Worm (Caenorhabditis elegans) whole organism, L4 larva: ENCODE measurements around the gene lys-2.

Source experiments
- F26F4.8 ChIP-seq: fragments of 200-800 bp; sonication (Bioruptor generic); conservative IDR thresholded peaks from 2 replicates; pipeline ENCODE4 v1.3.6; 2022; ENCODE audit warnings: missing genetic modification characterization, missing compliant biosample characterization
- F44E2.7 ChIP-seq: fragments of 200-800 bp; sonication (Bioruptor generic); IDR thresholded peaks from 2 replicates; pipeline ENCODE4 v2.1.2; 2022; ENCODE audit warnings: missing genetic modification characterization, missing compliant biosample characterization
- R02D3.7 ChIP-seq: fragments of 150-350 bp; sonication (generic microtip); optimal IDR thresholded peaks from 3 replicates; lab custom pipeline; 2014; ENCODE audit warnings: missing biosample characterization, missing genetic modification characterization
- T26A8.4 ChIP-seq: fragments of 200-800 bp; sonication (Bioruptor generic); IDR thresholded peaks from 2 replicates; pipeline ENCODE4 v1.3.6; 2022; ENCODE audit warnings: missing genetic modification characterization, missing compliant biosample characterization
- ZK337.2 ChIP-seq: fragments of 200-800 bp; sonication (Bioruptor generic); IDR thresholded peaks from 2 replicates; pipeline ENCODE4 v1.3.6; 2022; ENCODE audit warnings: missing genetic modification reagents, missing genetic modification characterization, missing compliant biosample characterization
- ZK546.5 ChIP-seq, 2 experiments: sonication (generic microtip); optimal IDR thresholded peaks; 2 replicates each; lab custom pipeline; 2017; ENCODE audit warnings: missing biosample characterization in 2 of 2, missing genetic modification characterization in 2 of 2
- aha-1 ChIP-seq: fragments of 150-350 bp; peaks from one replicate; lab custom pipeline; 2014; ENCODE audit warnings: missing biosample characterization, missing genetic modification characterization
- arid-1 ChIP-seq: fragments of 200-800 bp; sonication (Bioruptor generic); conservative IDR thresholded peaks from 2 replicates; pipeline ENCODE4 v1.3.6; 2022; ENCODE audit warnings: missing genetic modification reagents, missing genetic modification characterization, missing compliant biosample characterization
- ceh-82 ChIP-seq: sonication (generic microtip); optimal IDR thresholded peaks from 2 replicates; lab custom pipeline; 2017; ENCODE audit warnings: missing biosample characterization, missing genetic modification characterization
- cey-2 ChIP-seq: sonication (generic microtip); optimal IDR thresholded peaks from 3 replicates; lab custom pipeline; 2017; ENCODE audit warnings: missing genetic modification characterization, mild to moderate bottlenecking, missing compliant biosample characterization, antibody characterized with exemption, borderline replicate concordance; ENCODE audit not compliant: insufficient read depth
- daf-16 ChIP-seq, 3 experiments: sonication (generic microtip); optimal IDR thresholded peaks; 2 replicates each; lab custom pipeline; 2016 to 2017; ENCODE audit warnings: missing genetic modification characterization in 3 of 3, missing genetic modification reagents in 3 of 3, mild to moderate bottlenecking in 2 of 3, missing compliant biosample characterization in 2 of 3, missing biosample characterization in 1 of 3, moderate library complexity in 1 of 3
- daf-19 ChIP-seq: fragments of 200-800 bp; sonication (Bioruptor generic); conservative IDR thresholded peaks from 2 replicates; pipeline ENCODE4 v1.3.6; 2022; ENCODE audit warnings: missing genetic modification characterization, missing compliant biosample characterization
- dmd-6 ChIP-seq: fragments of 200-800 bp; sonication (Bioruptor generic); IDR thresholded peaks from 2 replicates; pipeline ENCODE4 v1.3.6; 2022; ENCODE audit warnings: missing genetic modification reagents, missing genetic modification characterization, missing compliant biosample characterization
- dmd-8 ChIP-seq: fragments of 200-800 bp; sonication (Bioruptor generic); IDR thresholded peaks from 2 replicates; pipeline ENCODE4 v1.3.6; 2022; ENCODE audit warnings: missing genetic modification characterization, missing compliant biosample characterization
- dmd-9 ChIP-seq: fragments of 200-800 bp; sonication (Bioruptor generic); IDR thresholded peaks from 2 replicates; pipeline ENCODE4 v1.3.6; 2022; ENCODE audit warnings: missing genetic modification reagents, missing genetic modification characterization, missing compliant biosample characterization
- egl-43 ChIP-seq: fragments of 200-800 bp; sonication (Bioruptor generic); IDR thresholded peaks from 2 replicates; pipeline ENCODE4 v1.3.6; 2022; ENCODE audit warnings: missing genetic modification reagents, missing genetic modification characterization, missing compliant biosample characterization
- fkh-10 ChIP-seq: fragments of 150-350 bp; optimal IDR thresholded peaks from 2 replicates; lab custom pipeline; 2014; ENCODE audit warnings: missing biosample characterization, missing genetic modification reagents, missing genetic modification characterization
- fos-1 ChIP-seq: fragments of 150-350 bp; optimal IDR thresholded peaks from 2 replicates; lab custom pipeline; 2014; ENCODE audit warnings: missing biosample characterization, missing genetic modification characterization
- hmg-1.1 ChIP-seq: fragments of 200-800 bp; sonication (Bioruptor generic); IDR thresholded peaks from 2 replicates; pipeline ENCODE4 v1.3.6; 2022; ENCODE audit warnings: missing genetic modification reagents, missing genetic modification characterization, missing compliant biosample characterization
- jun-1 ChIP-seq: fragments of 150-350 bp; optimal IDR thresholded peaks from 2 replicates; lab custom pipeline; 2014; ENCODE audit warnings: missing biosample characterization, missing genetic modification reagents, missing genetic modification characterization
- lin-1 ChIP-seq: fragments of 200-800 bp; sonication (Bioruptor generic); IDR thresholded peaks from 2 replicates; pipeline ENCODE4 v1.3.6; 2022; ENCODE audit warnings: missing genetic modification reagents, missing genetic modification characterization, missing compliant biosample characterization
- lin-13 ChIP-seq: fragments of 150-350 bp; optimal IDR thresholded peaks from 2 replicates; lab custom pipeline; 2014; ENCODE audit warnings: missing biosample characterization, missing genetic modification reagents, missing genetic modification characterization
- lin-38 ChIP-seq: fragments of 200-800 bp; sonication (Bioruptor generic); IDR thresholded peaks from 2 replicates; pipeline ENCODE4 v1.3.6; 2022; ENCODE audit warnings: missing genetic modification reagents, missing genetic modification characterization, missing compliant biosample characterization
- lin-39 ChIP-seq: fragments of 150-350 bp; optimal IDR thresholded peaks from 2 replicates; lab custom pipeline; 2014; ENCODE audit warnings: missing biosample characterization, missing genetic modification reagents, missing genetic modification characterization
- lsy-2 ChIP-seq, 2 experiments: fragments of 150-350 bp in 1 of 2; sonication (generic microtip) in 1 of 2; optimal IDR thresholded peaks; 2 replicates each; lab custom pipeline; 2014 to 2017; ENCODE audit warnings: missing biosample characterization in 2 of 2, missing genetic modification characterization in 2 of 2
- madf-5 ChIP-seq, 2 experiments: fragments of 200-800 bp; sonication (Bioruptor generic); IDR thresholded peaks; 2 replicates each; pipeline ENCODE4 v1.3.6; 2022; ENCODE audit warnings: missing compliant biosample characterization in 2 of 2, missing genetic modification characterization in 2 of 2
- mxl-3 ChIP-seq: fragments of 200-800 bp; sonication (Bioruptor generic); optimal IDR thresholded peaks from 2 replicates; lab custom pipeline; 2018; ENCODE audit warnings: mild to moderate bottlenecking, missing genetic modification characterization, missing compliant biosample characterization
- nhr-102 ChIP-seq: sonication (generic microtip); optimal IDR thresholded peaks from 2 replicates; lab custom pipeline; 2016; ENCODE audit warnings: mild to moderate bottlenecking, missing genetic modification characterization, moderate library complexity, missing compliant biosample characterization
- nhr-48 ChIP-seq: sonication (generic microtip); optimal IDR thresholded peaks from 2 replicates; lab custom pipeline; 2016; ENCODE audit warnings: mild to moderate bottlenecking, missing genetic modification characterization, missing compliant biosample characterization
- rbr-2 ChIP-seq: sonication (generic microtip); optimal IDR thresholded peaks from 2 replicates; lab custom pipeline; 2016; ENCODE audit warnings: missing genotype, missing genetic modification characterization, missing compliant biosample characterization
- saeg-2 ChIP-seq: fragments of 200-800 bp; sonication (Bioruptor generic); IDR thresholded peaks from 2 replicates; pipeline ENCODE4 v1.3.6; 2022; ENCODE audit warnings: missing genetic modification reagents, missing genetic modification characterization, missing compliant biosample characterization
- set-16 ChIP-seq: fragments of 200-800 bp; sonication (Bioruptor generic); IDR thresholded peaks from 2 replicates; pipeline ENCODE4 v1.3.6; 2022; ENCODE audit warnings: missing genetic modification reagents, missing genetic modification characterization, missing compliant biosample characterization
- tag-97 ChIP-seq: fragments of 200-800 bp; sonication (Bioruptor generic); IDR thresholded peaks from 2 replicates; pipeline ENCODE4 v1.3.6; 2022; ENCODE audit warnings: missing genetic modification characterization, missing compliant biosample characterization
- unc-130 ChIP-seq: sonication (generic microtip); optimal IDR thresholded peaks from 2 replicates; lab custom pipeline; 2016; ENCODE audit warnings: missing genetic modification reagents, missing genetic modification characterization, missing compliant biosample characterization
- unc-62 ChIP-seq, 3 experiments: fragments of 150-350 bp in 1 of 3; sonication (generic microtip); optimal IDR thresholded peaks in 2 of 3; peaks in 1 of 3; 1 replicate in 1 of 3; 2 replicates in 2 of 3; lab custom pipeline; 2014 to 2017; ENCODE audit warnings: missing biosample characterization in 3 of 3, missing genetic modification characterization in 3 of 3, missing genetic modification reagents in 3 of 3, missing genotype in 1 of 3
- zag-1 ChIP-seq: fragments of 150-350 bp; optimal IDR thresholded peaks from 2 replicates; lab custom pipeline; 2014; ENCODE audit warnings: missing biosample characterization, missing genetic modification characterization
- ztf-11 ChIP-seq: fragments of 150-350 bp; optimal IDR thresholded peaks from 2 replicates; lab custom pipeline; 2014; ENCODE audit warnings: missing biosample characterization, missing genetic modification characterization

The lys-2 gene

ce11 chrV:10320101-10320761, 39.0 kb upstream of the lys-2 start, which contains the start of the genes gna-1 and B0024.13 (continued):
- TF ChIP-seq dmd-9 (GFP tag; lab: Robert Waterston, UW) (0 out of 2 replicates have a peak, but pooled peaks have one; percentile 49), rbr-2 (tag; lab: Kevin White, UChicago) (peak; percentile 36), lin-1 (GFP tag; lab: Robert Waterston, UW) (no peak), R02D3.7 (no peak), dmd-6 (GFP tag; lab: Robert Waterston, UW) (peak; percentile 47; the same call in 1 of the 2 replicates), saeg-2 (GFP tag; lab: Robert Waterston, UW) (no peak)

DNA sequence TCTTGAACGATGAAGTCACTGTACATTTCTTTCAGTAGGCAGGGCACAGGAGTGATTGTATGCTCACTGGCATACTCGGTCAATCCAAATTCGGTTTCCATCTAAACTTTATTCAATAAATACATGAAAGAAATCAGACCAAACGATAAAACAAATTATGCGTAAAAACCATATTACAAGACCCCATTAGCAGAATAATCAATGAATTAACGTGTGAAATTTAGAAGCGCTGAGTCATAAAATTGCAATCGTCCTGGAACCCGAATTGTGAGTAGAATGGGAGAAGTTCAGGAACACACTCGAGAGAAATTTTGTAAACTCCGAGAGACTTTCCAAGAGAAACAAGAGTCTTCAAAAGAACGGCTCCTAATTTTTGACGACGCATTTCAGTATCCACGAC, 38.2 kb upstream of the lys-2 start, which contains the start of gene B0024.11:
TSS of gene B0024.11 (minus strand) at position 101 of the 400 bp plus-strand sequence.
- TF ChIP-seq dmd-6 (GFP tag; lab: Robert Waterston, UW) (no peak), ztf-11 (tag; lab: Kevin White, UChicago) (no peak), lin-38 (GFP tag; lab: Robert Waterston, UW) (no peak), ceh-82 (tag; lab: Kevin White, UChicago) (no peak), lsy-2 (tag; optimal IDR thresholded peaks at IDR 0.05; lab: Kevin White, UChicago) (no peak), egl-43 (GFP tag; lab: Robert Waterston, UW) (no peak), madf-5 (GFP tag; IDR thresholded peaks at IDR 0.05; lab: Robert Waterston, UW) (no peak), zag-1 (tag; lab: Kevin White, UChicago) (no peak), lin-39 (tag; lab: Kevin White, UChicago) (no peak), dmd-8 (GFP tag; lab: Robert Waterston, UW) (no peak)

ce11 chrV:10317294-10317693, 36.0 kb upstream of the lys-2 start, which contains the start of gene asps-1:
TSS of gene asps-1 (minus strand) at chrV:10317394.
- TF ChIP-seq lsy-2 (tag; optimal IDR thresholded peaks at IDR 0.05; lab: Kevin White, UChicago) (no peak), aha-1 (tag; lab: Kevin White, UChicago) (peak; percentile 67), nhr-102 (tag; lab: Kevin White, UChicago) (no peak)
- TF ChIP-seq, all 104 proteins: peak for 1

- TF ChIP-seq R02D3.7 (no peak), jun-1 (no peak)
Observed at ce11 chrV:10314371-10314770, 33.1 kb upstream of the lys-2 start, which contains the start of gene trx-2. TSS of gene trx-2 (plus strand) at chrV:10314671.

ce11 chrV:10313953-10314352, 32.7 kb upstream of the lys-2 start, which contains the start of gene gcy-6:
TSS of gene gcy-6 (minus strand) at chrV:10314053.
- peak in 1 of 2 experiments; percentile 15 for TF ChIP-seq unc-62 (GFP tag; optimal IDR thresholded peaks at IDR 0.05 in 1 of 2; lab: Kevin White, UChicago)
- TF ChIP-seq unc-62 (tag; optimal IDR thresholded peaks at IDR 0.05; lab: Kevin White, UChicago): no peak
- TF ChIP-seq hmg-1.1 (GFP tag; lab: Robert Waterston, UW): no peak
- peak; percentile 85 for TF ChIP-seq aha-1 (tag; lab: Kevin White, UChicago)

ce11 chrV:10307283-10307682, 26.0 kb upstream of the lys-2 start, which contains the start of gene che-12:
TSS of gene che-12 (minus strand) at chrV:10307383.
- TF ChIP-seq fkh-10 (GFP tag; lab: Kevin White, UChicago) (no peak), F44E2.7 (GFP tag; lab: Robert Waterston, UW) (no peak), T26A8.4 (GFP tag; lab: Robert Waterston, UW) (no peak), set-16 (no peak), F26F4.8 (GFP tag; lab: Robert Waterston, UW) (no peak), lin-13 (no peak), fos-1 (tag; lab: Kevin White, UChicago) (no peak), ZK337.2 (GFP tag; lab: Robert Waterston, UW) (no peak), saeg-2 (GFP tag; lab: Robert Waterston, UW) (no peak), mxl-3 (no peak), daf-16 (GFP tag; optimal IDR thresholded peaks at IDR 0.05; lab: Kevin White, UChicago) (no peak), daf-16 (tag; optimal IDR thresholded peaks at IDR 0.05; lab: Kevin White, UChicago) (no peak), arid-1 (GFP tag; lab: Robert Waterston, UW) (no peak), cey-2 (tag; lab: Kevin White, UChicago) (no peak), unc-130 (GFP tag; lab: Kevin White, UChicago) (no peak), daf-19 (GFP tag; lab: Robert Waterston, UW) (no peak), tag-97 (GFP tag; lab: Robert Waterston, UW) (no peak), nhr-48 (no peak), zag-1 (tag; lab: Kevin White, UChicago) (no peak), ZK546.5 (tag; optimal IDR thresholded peaks at IDR 0.05; lab: Kevin White, UChicago) (no peak), jun-1 (no peak)
